Worm (Caenorhabditis elegans) whole organism, L3 larva: ENCODE measurements around the gene dod-17.

Experiments used
- ZK546.5 ChIP-seq: sonication (generic microtip); optimal IDR thresholded peaks from 2 replicates; lab custom pipeline; 2017; ENCODE audit warnings: missing biosample characterization, missing genetic modification characterization
- ama-1 ChIP-seq: fragments of 150-350 bp; optimal IDR thresholded peaks from 2 replicates; lab custom pipeline; 2018
- elt-3 ChIP-seq, 3 experiments: fragments of 150-350 bp in 1 of 3; sonication (generic microtip) in 2 of 3; optimal IDR thresholded peaks; 2 replicates in 2 of 3; 4 replicates in 1 of 3; lab custom pipeline; 2014 to 2017; ENCODE audit warnings: missing biosample characterization in 3 of 3, missing genetic modification characterization in 3 of 3
- fkh-10 ChIP-seq: sonication (generic microtip); optimal IDR thresholded peaks from 2 replicates; lab custom pipeline; 2017; ENCODE audit warnings: missing biosample characterization, missing genetic modification reagents, missing genetic modification characterization
- nhr-237 ChIP-seq: fragments of 150-350 bp; optimal IDR thresholded peaks from 2 replicates; lab custom pipeline; 2014; ENCODE audit warnings: missing biosample characterization, missing genetic modification characterization
- nhr-77 ChIP-seq: fragments of 150-350 bp; optimal IDR thresholded peaks from 2 replicates; lab custom pipeline; 2014; ENCODE audit warnings: missing biosample characterization, missing genetic modification characterization
- pqm-1 ChIP-seq: fragments of 150-350 bp; optimal IDR thresholded peaks from 2 replicates; lab custom pipeline; 2017; ENCODE audit warnings: missing biosample characterization, missing genetic modification characterization, inconsistent platforms
- skn-1 ChIP-seq: fragments of 150-350 bp; optimal IDR thresholded peaks from 2 replicates; lab custom pipeline; 2014; ENCODE audit warnings: missing biosample characterization, missing genetic modification characterization
- unc-62 ChIP-seq: fragments of 150-350 bp; sonication (generic microtip); optimal IDR thresholded peaks from 4 replicates; lab custom pipeline; 2014; ENCODE audit warnings: missing biosample characterization, missing genetic modification reagents, missing genetic modification characterization

ce11 chrIV:12989355-12989754, 13.3 kb downstream of the dod-17 start, which contains the start of gene K10D11.6:
- no peak for TF ChIP-seq unc-62
- TF ChIP-seq elt-3 (tag; optimal IDR thresholded peaks at IDR 0.05; lab: Kevin White, UChicago), result no peak
- TF ChIP-seq ZK546.5 (tag; lab: Kevin White, UChicago), result no peak
- TF ChIP-seq pqm-1 (tag; lab: Kevin White, UChicago), result peak; percentile 15
- no peak for TF ChIP-seq nhr-237 (tag; lab: Kevin White, UChicago)
- TF ChIP-seq fkh-10 (GFP tag; lab: Kevin White, UChicago), result no peak
- no peak for TF ChIP-seq skn-1 (tag; lab: Kevin White, UChicago)
- no peak for TF ChIP-seq nhr-77 (tag; lab: Kevin White, UChicago)
- no peak for TF ChIP-seq ama-1 (lab: Kevin White, UChicago)
